Worm (Caenorhabditis elegans): ENCODE measurements around the gene pid-1.

DNA sequence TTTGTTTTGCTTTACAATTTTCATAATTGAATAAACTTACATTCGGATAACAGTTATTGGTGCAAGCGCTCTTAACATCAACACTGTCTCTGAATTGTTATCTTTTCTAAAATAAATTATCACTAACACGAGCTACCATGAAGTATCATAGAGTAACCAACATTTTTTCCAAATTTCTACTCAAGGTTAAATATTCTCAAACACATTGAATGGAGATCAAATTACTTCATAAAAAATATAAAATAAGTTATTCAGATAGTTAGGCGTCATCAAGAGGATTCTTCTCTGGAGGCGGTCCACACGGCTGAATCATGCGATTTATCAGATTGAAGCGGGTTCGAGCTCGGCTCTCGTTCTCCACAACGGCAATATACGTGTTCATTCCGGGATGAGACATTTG is 8.1 kb upstream of the pid-1 start, which contains the start of gene B0495.5:
- TF ChIP-seq atf-7 (tag; optimal IDR thresholded peaks at IDR 0.05) (no peak), ZK185.1 (tag; optimal IDR thresholded peaks at IDR 0.05; ENCODE audit: poor library complexity, severe bottlenecking) (no peak), unc-62 (GFP tag; optimal IDR thresholded peaks at IDR 0.05) (no peak), snpc-1.1 (tag; optimal IDR thresholded peaks at IDR 0.05; ENCODE audit: insufficient read depth) (no peak)

All from whole organism, young adult.